Worm (Caenorhabditis elegans): Measurements from ENCODE around the gene Y71H2AM.25.

DNA sequence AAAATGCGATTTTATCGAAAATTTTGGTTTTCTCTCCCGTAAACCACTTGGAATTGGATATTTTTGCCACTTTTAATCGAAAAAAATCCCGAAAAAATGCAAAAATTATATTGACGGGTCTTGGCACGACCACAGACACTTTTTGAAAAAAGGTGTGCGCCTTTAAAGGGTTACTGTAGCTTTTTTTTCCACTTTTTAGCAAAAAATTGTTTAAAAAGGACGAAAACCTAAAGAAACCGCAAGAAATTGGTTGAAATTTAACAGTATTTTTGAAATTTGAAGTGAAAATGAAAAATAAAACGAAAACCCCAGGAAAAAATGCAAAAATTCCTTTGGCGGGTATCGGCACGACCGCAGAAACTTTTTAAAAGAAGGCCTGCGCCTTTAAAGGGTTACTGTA, 20.4 kb upstream of the Y71H2AM.25 start:
- no peak for TF ChIP-seq lim-6 (tag; optimal IDR thresholded peaks at IDR 0.05)
- TF ChIP-seq ceh-18 (tag; optimal IDR thresholded peaks at IDR 0.05): no peak
- TF ChIP-seq npax-4 (tag; optimal IDR thresholded peaks at IDR 0.05): no peak
- no peak for TF ChIP-seq pha-4 (tag; optimal IDR thresholded peaks at IDR 0.05)
- TF ChIP-seq hlh-6 (tag; optimal IDR thresholded peaks at IDR 0.05): no peak
- no peak for TF ChIP-seq pag-3 (tag; optimal IDR thresholded peaks at IDR 0.05; ENCODE audit: borderline replicate concordance)
- no peak for TF ChIP-seq ceh-34 (tag; optimal IDR thresholded peaks at IDR 0.05)
- no peak for TF ChIP-seq syd-9 (tag; optimal IDR thresholded peaks at IDR 0.05)
- TF ChIP-seq ceh-31 (tag; optimal IDR thresholded peaks at IDR 0.05): no peak
- TF ChIP-seq lin-11 (tag; optimal IDR thresholded peaks at IDR 0.05): no peak
- no peak for TF ChIP-seq C08G9.2 (tag; optimal IDR thresholded peaks at IDR 0.05)

Data from whole organism, late embryonic.